Worm (Caenorhabditis elegans) whole organism, L4/young adult: ENCODE data around the gene clec-148.

ENCODE experiments used
- dao-5 ChIP-seq: sonication (generic microtip); optimal IDR thresholded peaks from 2 replicates; lab custom pipeline; 2016; ENCODE audit warnings: missing genotype, missing genetic modification characterization, moderate library complexity, missing compliant biosample characterization
- him-1 ChIP-seq: sonication (generic microtip); optimal IDR thresholded peaks from 2 replicates; lab custom pipeline; 2016; ENCODE audit warnings: missing genotype, missing genetic modification reagents, missing genetic modification characterization, missing compliant biosample characterization

DNA sequence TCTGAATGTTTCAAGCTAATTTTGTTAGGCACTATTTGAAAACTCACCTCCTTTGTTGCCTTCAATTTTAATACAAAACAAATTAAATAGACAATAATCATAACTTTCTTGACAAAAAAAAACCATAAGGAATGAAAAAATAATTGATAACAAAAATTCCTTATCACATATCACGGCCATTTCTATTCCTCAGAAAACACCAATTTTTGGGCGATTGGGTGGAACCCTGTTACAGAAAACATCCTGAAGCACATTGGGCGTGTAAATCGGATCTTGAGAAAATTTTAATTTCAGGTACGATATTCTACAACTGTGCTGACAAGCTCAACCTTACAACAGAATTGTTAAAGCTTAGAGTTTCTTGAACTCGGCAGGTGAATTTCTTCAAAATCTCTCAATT is 10.9 kb downstream of the clec-148 start, which contains the start of gene F40G9.8:
- TF ChIP-seq him-1 (tag; lab: Kevin White, UChicago): no peak
- TF ChIP-seq dao-5 (tag; lab: Kevin White, UChicago): no peak
